Fruit fly (Drosophila melanogaster) whole organism: Measurements from ENCODE around the gene CG42494.

Experiments
- EcR ChIP-seq, 2 experiments: fragments of >200 bp; optimal IDR thresholded peaks; 2 replicates each; lab custom pipeline; 2017; ENCODE audit warnings: missing biosample characterization in 2 of 2, missing genetic modification characterization in 2 of 2, missing genetic modification reagents in 2 of 2
- psq ChIP-seq: fragments of >200 bp; optimal IDR thresholded peaks from 2 replicates; lab custom pipeline; 2017

- TF ChIP-seq psq (no peak), EcR (GFP tag; optimal IDR thresholded peaks at IDR 0.05; lab: Kevin White, UChicago) (no peak)
Observed at dm6 chr3L:3192333-3192894, 8.2 kb downstream of the CG42494 start, which contains the start of gene CG14965.
